Worm (Caenorhabditis elegans) whole organism, late embryonic: ENCODE data around the gene fbxa-71.

Source experiments
- C08G9.2 ChIP-seq: sonication (generic microtip); optimal IDR thresholded peaks from 2 replicates; lab custom pipeline; 2016; ENCODE audit warnings: mild to moderate bottlenecking, missing genetic modification characterization, moderate library complexity, missing compliant biosample characterization
- C38D4.7 ChIP-seq: fragments of 200-800 bp; sonication (Bioruptor generic); optimal IDR thresholded peaks from 2 replicates; lab custom pipeline; 2018; ENCODE audit warnings: mild to moderate bottlenecking, missing genetic modification characterization, moderate library complexity, missing compliant biosample characterization
- F13H6.1 ChIP-seq: sonication (generic microtip); optimal IDR thresholded peaks from 2 replicates; lab custom pipeline; 2016; ENCODE audit warnings: missing genetic modification characterization, missing compliant biosample characterization
- T23F11.4 ChIP-seq: fragments of 200-800 bp; sonication (Bioruptor generic); optimal IDR thresholded peaks from 2 replicates; lab custom pipeline; 2018; ENCODE audit warnings: mild to moderate bottlenecking, missing genetic modification characterization, missing compliant biosample characterization
- Y22D7AL.16 ChIP-seq: sonication (generic microtip); optimal IDR thresholded peaks from 2 replicates; lab custom pipeline; 2016; ENCODE audit warnings: missing genetic modification characterization, missing compliant biosample characterization
- ceh-14 ChIP-seq: sonication (generic microtip); optimal IDR thresholded peaks from 2 replicates; lab custom pipeline; 2016; ENCODE audit warnings: missing genotype, missing genetic modification characterization, missing compliant biosample characterization
- ceh-18 ChIP-seq: sonication (generic microtip); optimal IDR thresholded peaks from 2 replicates; lab custom pipeline; 2016; ENCODE audit warnings: missing genetic modification characterization, missing compliant biosample characterization
- ceh-2 ChIP-seq: sonication (generic microtip); optimal IDR thresholded peaks from 2 replicates; lab custom pipeline; 2016; ENCODE audit warnings: missing genotype, missing genetic modification characterization, missing compliant biosample characterization
- ceh-22 ChIP-seq: sonication (generic microtip); optimal IDR thresholded peaks from 2 replicates; lab custom pipeline; 2017; ENCODE audit warnings: missing biosample characterization, missing genetic modification characterization
- ceh-24 ChIP-seq: sonication (generic microtip); optimal IDR thresholded peaks from 2 replicates; lab custom pipeline; 2016; ENCODE audit warnings: mild to moderate bottlenecking, missing genetic modification characterization, missing compliant biosample characterization
- ceh-31 ChIP-seq: sonication (generic microtip); optimal IDR thresholded peaks from 2 replicates; lab custom pipeline; 2016; ENCODE audit warnings: missing genetic modification characterization, missing compliant biosample characterization
- ceh-45 ChIP-seq: fragments of 200-800 bp; sonication (Bioruptor generic); IDR thresholded peaks from 2 replicates; pipeline ENCODE4 v1.3.6; 2022; ENCODE audit warnings: missing genetic modification reagents, missing genetic modification characterization, missing compliant biosample characterization
- ceh-48 ChIP-seq: sonication (generic microtip); optimal IDR thresholded peaks from 2 replicates; lab custom pipeline; 2016; ENCODE audit warnings: missing genetic modification characterization, inconsistent platforms, missing compliant biosample characterization
- che-1 ChIP-seq: sonication (generic microtip); optimal IDR thresholded peaks from 2 replicates; lab custom pipeline; 2016; ENCODE audit warnings: mild to moderate bottlenecking, missing genetic modification characterization, missing compliant biosample characterization
- dmd-4 ChIP-seq: sonication (generic microtip); optimal IDR thresholded peaks from 2 replicates; lab custom pipeline; 2016; ENCODE audit warnings: borderline replicate concordance, missing genetic modification characterization, missing compliant biosample characterization
- dve-1 ChIP-seq: sonication (generic microtip); optimal IDR thresholded peaks from 2 replicates; lab custom pipeline; 2017; ENCODE audit warnings: antibody characterized with exemption, mild to moderate bottlenecking, missing genetic modification characterization, missing compliant biosample characterization
- elt-2 ChIP-seq: sonication (generic microtip); optimal IDR thresholded peaks from 2 replicates; lab custom pipeline; 2016; ENCODE audit warnings: missing genetic modification reagents, missing genetic modification characterization, missing compliant biosample characterization
- elt-4 ChIP-seq: sonication (generic microtip); optimal IDR thresholded peaks from 2 replicates; lab custom pipeline; 2016; ENCODE audit warnings: missing genetic modification characterization, missing compliant biosample characterization
- hlh-13 ChIP-seq: fragments of 200-800 bp; sonication (Bioruptor generic); optimal IDR thresholded peaks from 2 replicates; lab custom pipeline; 2018; ENCODE audit warnings: mild to moderate bottlenecking, missing genetic modification characterization, missing compliant biosample characterization
- hlh-30 ChIP-seq: sonication (generic microtip); optimal IDR thresholded peaks from 2 replicates; lab custom pipeline; 2017; ENCODE audit warnings: antibody characterized with exemption, missing genetic modification characterization, missing compliant biosample characterization; ENCODE audit not compliant: insufficient read depth
- lin-11 ChIP-seq: fragments of 200-800 bp; sonication (Bioruptor generic); optimal IDR thresholded peaks from 2 replicates; lab custom pipeline; 2018; ENCODE audit warnings: mild to moderate bottlenecking, missing genetic modification characterization, missing compliant biosample characterization
- madf-2 ChIP-seq: sonication (generic microtip); optimal IDR thresholded peaks from 2 replicates; lab custom pipeline; 2017; ENCODE audit warnings: missing genetic modification characterization, missing compliant biosample characterization
- nfya-1 ChIP-seq: sonication (generic microtip); optimal IDR thresholded peaks from 2 replicates; lab custom pipeline; 2017; ENCODE audit warnings: missing genetic modification characterization, mild to moderate bottlenecking, missing compliant biosample characterization, antibody characterized with exemption, moderate library complexity
- odd-2 ChIP-seq: sonication (generic microtip); optimal IDR thresholded peaks from 2 replicates; lab custom pipeline; 2017; ENCODE audit warnings: antibody characterized with exemption, mild to moderate bottlenecking, missing genetic modification characterization, missing compliant biosample characterization
- pat-9 ChIP-seq: fragments of 200-800 bp; sonication (Bioruptor generic); optimal IDR thresholded peaks from 2 replicates; lab custom pipeline; 2018; ENCODE audit warnings: mild to moderate bottlenecking, missing genetic modification characterization, moderate library complexity, missing compliant biosample characterization
- pax-1 ChIP-seq: fragments of 150-350 bp; optimal IDR thresholded peaks from 2 replicates; lab custom pipeline; 2014; ENCODE audit warnings: missing biosample characterization, missing genetic modification characterization
- pha-4 ChIP-seq: fragments of 150-350 bp; optimal IDR thresholded peaks from 2 replicates; lab custom pipeline; 2018; ENCODE audit warnings: missing biosample characterization, missing genetic modification reagents, missing genetic modification characterization
- pqm-1 ChIP-seq: sonication (generic microtip); optimal IDR thresholded peaks from 2 replicates; lab custom pipeline; 2016; ENCODE audit warnings: missing genetic modification characterization, missing compliant biosample characterization
- ref-2 ChIP-seq: sonication (generic microtip); optimal IDR thresholded peaks from 2 replicates; lab custom pipeline; 2016; ENCODE audit warnings: missing genetic modification characterization, missing compliant biosample characterization
- sdc-2 ChIP-seq: sonication (generic microtip); optimal IDR thresholded peaks from 2 replicates; lab custom pipeline; 2016; ENCODE audit warnings: missing genotype, missing genetic modification characterization, missing compliant biosample characterization
- sox-2 ChIP-seq: fragments of 200-800 bp; sonication (Bioruptor generic); IDR thresholded peaks from 2 replicates; pipeline ENCODE4 v1.3.6; 2022; ENCODE audit warnings: missing genetic modification reagents, missing genetic modification characterization, missing compliant biosample characterization
- sox-4 ChIP-seq: sonication (generic microtip); optimal IDR thresholded peaks from 2 replicates; lab custom pipeline; 2017; ENCODE audit warnings: mild to moderate bottlenecking, missing genetic modification characterization, inconsistent platforms, missing compliant biosample characterization
- tbx-2 ChIP-seq: sonication (generic microtip); optimal IDR thresholded peaks from 2 replicates; lab custom pipeline; 2016; ENCODE audit warnings: missing genetic modification characterization, missing compliant biosample characterization
- tbx-7 ChIP-seq: sonication (generic microtip); optimal IDR thresholded peaks from 2 replicates; lab custom pipeline; 2016; ENCODE audit warnings: missing genotype, missing genetic modification characterization, missing compliant biosample characterization
- zip-5 ChIP-seq: sonication (generic microtip); optimal IDR thresholded peaks from 2 replicates; lab custom pipeline; 2016; ENCODE audit warnings: missing genetic modification characterization, missing compliant biosample characterization
- ztf-16 ChIP-seq: sonication (generic microtip); optimal IDR thresholded peaks from 2 replicates; lab custom pipeline; 2017; ENCODE audit warnings: missing genetic modification characterization, missing compliant biosample characterization

The fbxa-71 gene

ce11 chrIII:2234192-2234934 is 21.3 kb upstream of the fbxa-71 start, which contains the start of gene C39B5.2:
TSS of gene C39B5.2 (plus strand) at chrIII:2234884.
- TF ChIP-seq ref-2 (peak; percentile 67), ceh-14 (tag; lab: Kevin White, UChicago) (no peak), ceh-31 (tag; lab: Kevin White, UChicago) (peak; percentile 33), pax-1 (tag; lab: Kevin White, UChicago) (no peak), hlh-30 (tag; lab: Kevin White, UChicago) (peak; percentile 65), ceh-48 (tag; lab: Kevin White, UChicago) (no peak), elt-4 (no peak), pha-4 (tag; lab: Kevin White, UChicago) (no peak), pat-9 (tag; lab: Kevin White, UChicago) (no peak), tbx-2 (peak; percentile 53), madf-2 (tag; lab: Kevin White, UChicago) (no peak)

ce11 chrIII:2239587-2240144 is 16.0 kb upstream of the fbxa-71 start, which contains the start of gene C39B5.10:
TSS of gene C39B5.10 (minus strand) at chrIII:2239637.
- TF ChIP-seq F13H6.1 (tag; lab: Kevin White, UChicago) = no peak
- TF ChIP-seq ceh-22 (tag; lab: Kevin White, UChicago) = no peak
- no peak for TF ChIP-seq ceh-31 (tag; lab: Kevin White, UChicago)
- TF ChIP-seq elt-2 (tag; lab: Kevin White, UChicago) = peak; percentile 13

DNA sequence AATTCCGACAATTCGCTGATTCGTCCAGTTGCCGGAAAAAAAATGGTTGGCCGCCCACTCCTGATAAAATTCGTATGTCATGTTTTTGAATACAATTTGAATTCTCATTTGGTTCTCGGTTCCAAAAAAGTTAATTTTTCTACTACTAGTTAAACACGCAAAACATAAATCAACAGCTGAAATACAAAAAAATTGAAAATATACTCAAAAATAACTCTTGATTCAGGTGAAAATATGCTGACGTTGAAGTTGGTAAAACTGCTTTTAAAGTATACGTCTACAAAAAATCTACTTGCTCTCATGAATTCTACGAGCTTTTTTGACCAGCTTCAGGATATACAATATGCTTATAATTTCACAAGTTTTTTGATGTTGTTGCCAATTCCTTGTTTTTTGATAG is 15.2 kb upstream of the fbxa-71 start, which contains the start of gene srz-56:
TSS of gene srz-56 (plus strand) at position 301 of the 400 bp plus-strand sequence.
- TF ChIP-seq ceh-45 (no peak), lin-11 (tag; lab: Kevin White, UChicago) (no peak), ztf-16 (tag; lab: Kevin White, UChicago) (no peak), sox-2 (no peak), zip-5 (no peak), dve-1 (tag; lab: Kevin White, UChicago) (no peak), T23F11.4 (GFP tag; lab: Kevin White, UChicago) (no peak), odd-2 (tag; lab: Kevin White, UChicago) (no peak), pqm-1 (tag; lab: Kevin White, UChicago) (no peak), C08G9.2 (no peak), ceh-18 (tag; lab: Kevin White, UChicago) (no peak), pax-1 (tag; lab: Kevin White, UChicago) (no peak), hlh-13 (GFP tag; lab: Kevin White, UChicago) (no peak), C38D4.7 (GFP tag; lab: Kevin White, UChicago) (no peak)

- no peak for TF ChIP-seq che-1 (tag; lab: Kevin White, UChicago)
- TF ChIP-seq tbx-7 (tag; lab: Kevin White, UChicago) = no peak
- no peak for TF ChIP-seq ceh-2 (tag; lab: Kevin White, UChicago)
- TF ChIP-seq ceh-24 (tag; lab: Kevin White, UChicago) = no peak
- no peak for TF ChIP-seq nfya-1
- no peak for TF ChIP-seq odd-2 (tag; lab: Kevin White, UChicago)
- TF ChIP-seq ref-2 = no peak
These were observed 12.0 kb upstream of the fbxa-71 start for ce11 chrIII:2243617-2244016.

ce11 chrIII:2245727-2246126 is 9.9 kb upstream of the fbxa-71 start, which contains the start of gene srd-67:
TSS of gene srd-67 (minus strand) at chrIII:2245827.
- TF ChIP-seq Y22D7AL.16 (tag; lab: Kevin White, UChicago) = no peak
- no peak for TF ChIP-seq sdc-2 (tag; lab: Kevin White, UChicago)
- no peak for TF ChIP-seq dmd-4 (tag; lab: Kevin White, UChicago)
- TF ChIP-seq sox-4 = no peak
